Worm (Caenorhabditis elegans): ENCODE data around the gene bed-2.

- TF ChIP-seq unc-62 (GFP tag; optimal IDR thresholded peaks at IDR 0.05) (no peak), aly-2 (tag; optimal IDR thresholded peaks at IDR 0.05) (no peak), fos-1 (tag; optimal IDR thresholded peaks at IDR 0.05) (no peak), elt-1 (tag; optimal IDR thresholded peaks at IDR 0.05) (no peak), sem-4 (tag; optimal IDR thresholded peaks at IDR 0.05) (no peak), ceh-82 (tag; optimal IDR thresholded peaks at IDR 0.05) (no peak), nhr-10 (tag; optimal IDR thresholded peaks at IDR 0.05) (no peak), R02D3.7 (tag; optimal IDR thresholded peaks at IDR 0.05) (no peak), ceh-16 (tag; optimal IDR thresholded peaks at IDR 0.05) (no peak), skn-1 (tag; optimal IDR thresholded peaks at IDR 0.05) (no peak), F13H6.1 (tag; optimal IDR thresholded peaks at IDR 0.05) (no peak), nhr-6 (tag; optimal IDR thresholded peaks at IDR 0.05) (no peak), unc-55 (GFP tag; optimal IDR thresholded peaks at IDR 0.05) (no peak), nhr-23 (tag; optimal IDR thresholded peaks at IDR 0.05) (no peak)
Observed at ce11 chrIII:11446826-11447225, 23.8 kb downstream of the bed-2 start.
